Fruit fly (Drosophila melanogaster) whole organism: ENCODE results near the gene Nep2.

Experiments
- CG8478 ChIP-seq: fragments of >200 bp; optimal IDR thresholded peaks from 2 replicates; lab custom pipeline; 2018; ENCODE audit warnings: inconsistent platforms
- Dll ChIP-seq: fragments of >200 bp; optimal IDR thresholded peaks from 2 replicates; lab custom pipeline; 2017
- EcR ChIP-seq, 2 experiments: fragments of >200 bp; optimal IDR thresholded peaks; 2 replicates each; lab custom pipeline; 2017; ENCODE audit warnings: missing biosample characterization in 2 of 2, missing genetic modification characterization in 2 of 2, missing genetic modification reagents in 2 of 2
- pan ChIP-seq: fragments of >200 bp; optimal IDR thresholded peaks from 2 replicates; lab custom pipeline; 2017
- psq ChIP-seq: fragments of >200 bp; optimal IDR thresholded peaks from 2 replicates; lab custom pipeline; 2017
- usp ChIP-seq: fragments of >200 bp; optimal IDR thresholded peaks from 2 replicates; lab custom pipeline; 2017; ENCODE audit warnings: missing biosample characterization, missing genetic modification characterization, mixed read lengths

Gene Nep2

dm6 chr3R:4731828-4732657, at the start of gene Nep2:
Gene Nep2, minus strand, starts transcription at chr3R:4731878.
- TF ChIP-seq Dll (lab: Kevin White, UChicago) = no peak

DNA sequence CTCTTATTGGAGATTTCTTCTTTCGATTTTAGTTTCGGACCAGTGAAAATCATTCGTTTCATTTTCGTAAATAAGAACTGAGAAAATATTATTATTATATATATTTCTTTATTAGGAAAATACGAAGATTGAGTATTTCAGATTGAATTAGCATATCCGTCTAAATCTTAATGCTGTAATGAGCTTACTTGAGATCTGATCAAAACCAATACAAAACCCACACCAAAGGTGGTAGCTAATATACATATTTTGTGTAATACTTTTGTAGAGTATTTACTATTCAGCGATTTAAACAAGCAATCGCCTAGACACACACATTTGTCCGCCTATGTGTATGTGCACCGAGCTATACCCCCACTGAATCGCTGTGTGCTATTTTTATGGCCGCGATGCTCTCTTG, 49.0 kb upstream of the Nep2 start:
- TF ChIP-seq CG8478 (lab: Kevin White, UChicago) = no peak
- TF ChIP-seq pan (lab: Kevin White, UChicago) = no peak
- no peak for TF ChIP-seq Dll (lab: Kevin White, UChicago)
- TF ChIP-seq psq (lab: Kevin White, UChicago) = no peak
- TF ChIP-seq EcR (GFP tag; optimal IDR thresholded peaks at IDR 0.05; lab: Kevin White, UChicago) = no peak
- TF ChIP-seq usp (GFP tag; lab: Kevin White, UChicago) = no peak

DNA sequence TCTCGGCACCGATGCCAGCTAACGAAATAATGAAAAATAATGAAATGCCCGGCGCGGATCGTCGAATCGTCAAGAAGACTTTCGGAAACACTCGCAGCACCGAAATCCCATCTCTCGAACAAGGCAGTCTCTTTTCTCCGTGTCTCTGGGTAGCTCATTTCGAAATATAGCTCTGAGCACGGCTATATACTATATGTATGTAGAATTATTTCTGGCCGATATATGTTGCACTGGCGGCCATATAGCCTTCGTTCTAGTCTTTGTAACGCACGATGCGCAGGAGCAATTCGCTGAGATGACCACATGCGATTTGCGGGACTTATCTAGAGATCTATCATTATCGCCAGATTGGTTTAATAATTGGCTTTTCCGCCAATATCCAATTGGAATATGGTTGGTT, 48.6 kb upstream of the Nep2 start, which contains the start of gene CG14655:
TSS of gene CG14655 (minus strand) at position 41 of the 400 bp plus-strand sequence.
- TF ChIP-seq pan (lab: Kevin White, UChicago) (no peak), Dll (lab: Kevin White, UChicago) (no peak), psq (lab: Kevin White, UChicago) (no peak), CG8478 (lab: Kevin White, UChicago) (no peak), usp (GFP tag; lab: Kevin White, UChicago) (no peak), EcR (GFP tag; optimal IDR thresholded peaks at IDR 0.05; lab: Kevin White, UChicago) (no peak)

DNA sequence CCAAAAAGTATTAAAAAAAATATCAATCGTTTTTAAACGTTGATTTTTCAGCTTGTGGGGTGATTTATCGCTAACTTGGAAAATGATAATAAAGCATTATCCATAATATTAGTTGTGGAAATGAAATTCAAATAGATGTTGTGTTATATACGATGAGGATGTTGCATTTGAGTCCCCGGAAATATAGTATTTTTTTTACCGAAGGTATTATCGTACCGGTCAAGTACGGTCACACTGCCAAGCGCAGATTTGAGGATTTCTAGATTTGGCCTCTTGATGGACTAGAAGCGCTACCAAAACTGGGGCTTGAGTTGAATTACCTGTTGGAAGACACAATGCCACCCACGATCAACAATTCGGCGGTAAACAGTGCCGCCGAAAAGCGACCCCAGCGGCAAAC, 43.7 kb upstream of the Nep2 start:
- no peak for TF ChIP-seq usp (GFP tag; lab: Kevin White, UChicago)
- no peak for TF ChIP-seq EcR (GFP tag; optimal IDR thresholded peaks at IDR 0.05; lab: Kevin White, UChicago)
- TF ChIP-seq CG8478 (lab: Kevin White, UChicago) = no peak
- no peak for TF ChIP-seq Dll (lab: Kevin White, UChicago)
- no peak for TF ChIP-seq pan (lab: Kevin White, UChicago)
- no peak for TF ChIP-seq psq (lab: Kevin White, UChicago)

DNA sequence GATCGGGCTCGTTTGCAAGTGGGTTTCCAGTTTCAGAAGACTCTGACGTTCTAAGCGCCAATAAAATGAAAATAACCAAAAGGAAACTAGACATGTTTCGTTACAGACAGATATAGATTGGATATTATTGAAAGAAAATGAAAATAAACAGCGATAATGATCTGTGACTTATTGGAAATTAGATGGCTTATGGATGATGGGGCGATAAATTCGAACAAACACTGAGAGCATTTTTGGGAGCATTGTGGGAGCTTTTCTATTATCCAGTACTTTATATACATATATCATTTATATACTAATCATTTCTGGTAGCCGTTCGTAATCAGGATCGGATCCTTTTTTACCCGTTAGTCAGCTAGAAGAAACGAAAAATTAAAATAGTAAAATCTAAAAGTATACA, 43.3 kb upstream of the Nep2 start, which contains the start of gene CG44088:
TSS of gene CG44088 (minus strand) at position 101 of the 400 bp plus-strand sequence.
- TF ChIP-seq psq (lab: Kevin White, UChicago) = no peak
- TF ChIP-seq usp (GFP tag; lab: Kevin White, UChicago) = no peak
- TF ChIP-seq pan (lab: Kevin White, UChicago) = no peak
- no peak for TF ChIP-seq Dll (lab: Kevin White, UChicago)

dm6 chr3R:4773097-4773496, 41.4 kb upstream of the Nep2 start, which contains the start of gene CG44098:
Gene CG44098, minus strand, starts transcription at chr3R:4773197.
- TF ChIP-seq psq (lab: Kevin White, UChicago) (no peak), pan (lab: Kevin White, UChicago) (no peak), Dll (lab: Kevin White, UChicago) (no peak), CG8478 (lab: Kevin White, UChicago) (no peak), EcR (GFP tag; optimal IDR thresholded peaks at IDR 0.05; lab: Kevin White, UChicago) (no peak), usp (GFP tag; lab: Kevin White, UChicago) (no peak)

- TF ChIP-seq pan (lab: Kevin White, UChicago) (no peak), psq (lab: Kevin White, UChicago) (no peak), usp (GFP tag; lab: Kevin White, UChicago) (no peak), EcR (GFP tag; optimal IDR thresholded peaks at IDR 0.05; lab: Kevin White, UChicago) (no peak), CG8478 (lab: Kevin White, UChicago) (no peak), Dll (lab: Kevin White, UChicago) (no peak)
These were observed 39.6 kb upstream of the Nep2 start for dm6 chr3R:4771319-4771718.

DNA sequence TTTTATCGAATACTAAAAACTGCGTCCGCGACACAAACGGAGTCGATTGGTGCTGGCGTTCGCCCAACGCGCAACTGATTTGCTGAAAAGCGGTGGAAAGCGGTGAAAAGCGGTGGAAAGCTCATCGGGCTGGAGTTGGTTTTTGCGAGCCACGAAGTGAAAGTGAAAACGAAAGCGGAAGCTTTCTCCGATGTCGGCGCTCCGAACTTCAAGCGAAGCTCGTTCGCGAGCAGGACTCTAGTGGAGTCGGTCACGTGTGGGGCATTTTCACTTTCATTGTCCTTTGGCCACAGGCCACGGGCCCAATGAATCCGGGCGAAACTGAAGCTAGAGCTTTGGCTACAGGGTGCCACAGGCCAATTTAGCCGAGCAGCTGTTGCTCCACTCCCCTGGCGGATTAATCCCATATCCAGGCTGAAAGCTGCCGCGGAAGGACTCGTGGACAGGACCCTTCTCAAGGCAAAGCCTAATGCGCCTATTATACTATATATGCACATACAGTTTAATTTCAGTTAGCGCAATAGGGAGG, 37.1 kb upstream of the Nep2 start:
- TF ChIP-seq pan (lab: Kevin White, UChicago) = no peak
- TF ChIP-seq usp (GFP tag; lab: Kevin White, UChicago) = no peak
- no peak for TF ChIP-seq CG8478 (lab: Kevin White, UChicago)
- TF ChIP-seq psq (lab: Kevin White, UChicago) = no peak
- TF ChIP-seq EcR (GFP tag; optimal IDR thresholded peaks at IDR 0.05; lab: Kevin White, UChicago) = no peak
- no peak for TF ChIP-seq Dll (lab: Kevin White, UChicago)

- TF ChIP-seq EcR (GFP tag; optimal IDR thresholded peaks at IDR 0.05; lab: Kevin White, UChicago) (no peak), psq (lab: Kevin White, UChicago) (no peak), pan (lab: Kevin White, UChicago) (no peak), Dll (lab: Kevin White, UChicago) (no peak)
These were observed 29.7 kb upstream of the Nep2 start for dm6 chr3R:4761372-4761771.

DNA sequence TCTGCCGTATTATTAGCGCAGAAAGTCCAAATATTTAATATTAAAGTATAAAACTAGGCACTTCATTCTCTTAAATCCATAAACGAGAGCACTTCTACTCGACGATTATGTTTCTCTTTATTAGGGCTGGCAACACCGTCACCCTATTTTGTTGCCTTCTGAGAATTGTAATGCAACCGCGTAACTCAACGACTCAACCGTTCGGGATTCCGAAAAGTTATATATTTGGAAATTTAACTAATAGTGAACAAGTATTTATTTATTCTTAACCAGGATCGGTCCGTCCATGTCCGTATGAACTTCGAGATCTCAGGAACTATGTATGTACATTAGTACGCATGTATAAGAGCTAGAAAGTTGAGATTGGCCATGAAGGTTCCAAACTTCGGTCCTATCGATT, 18.1 kb upstream of the Nep2 start, which contains the start of gene atms:
TSS of gene atms (plus strand) at position 301 of the 400 bp plus-strand sequence.
- TF ChIP-seq psq (lab: Kevin White, UChicago) (no peak), usp (GFP tag; lab: Kevin White, UChicago) (no peak), Dll (lab: Kevin White, UChicago) (no peak), EcR (GFP tag; optimal IDR thresholded peaks at IDR 0.05; lab: Kevin White, UChicago) (no peak), CG8478 (lab: Kevin White, UChicago) (no peak), pan (lab: Kevin White, UChicago) (no peak)

DNA sequence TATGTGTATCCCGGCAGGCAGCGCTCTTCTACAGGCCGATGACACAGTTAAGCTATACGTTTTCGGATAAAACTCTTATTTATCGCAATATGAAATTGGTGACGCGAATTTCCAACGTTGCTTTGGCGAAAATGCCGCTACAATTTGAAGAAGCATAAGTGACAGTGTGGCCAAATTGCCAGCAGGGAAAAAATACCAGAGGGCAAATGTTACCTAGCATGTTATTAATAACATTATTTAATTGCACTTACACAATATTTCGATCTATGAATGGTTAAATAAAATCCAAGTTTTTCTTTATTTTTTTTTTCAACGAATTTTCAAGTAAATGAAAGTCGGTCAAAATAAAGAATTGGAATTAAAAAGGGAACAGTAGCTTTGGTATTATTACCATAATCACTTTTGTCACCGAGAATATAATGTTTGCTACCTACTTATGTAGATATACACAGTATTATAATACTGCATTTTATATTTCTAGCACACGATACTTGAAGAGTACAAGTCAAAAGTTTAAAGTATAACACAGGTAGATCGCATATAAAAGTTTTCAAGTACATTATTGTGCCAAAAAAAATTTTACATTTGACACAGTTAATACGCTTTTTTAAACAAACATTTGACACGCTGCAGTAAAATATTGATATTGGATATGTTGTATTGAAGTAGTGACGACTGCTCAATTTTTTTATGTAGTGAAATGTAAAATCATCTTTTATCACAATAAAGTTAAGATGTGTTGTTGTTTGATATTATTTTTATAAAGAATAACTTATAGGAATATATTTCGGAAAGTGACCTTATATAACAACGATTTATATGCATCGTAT, 17.4 kb upstream of the Nep2 start, which contains the start of gene tacc:
TSS of gene tacc (minus strand) at position 169 of the 830 bp plus-strand sequence.
- TF ChIP-seq psq (lab: Kevin White, UChicago) = no peak
- TF ChIP-seq Dll (lab: Kevin White, UChicago) = no peak
- no peak for TF ChIP-seq usp (GFP tag; lab: Kevin White, UChicago)
- TF ChIP-seq EcR (GFP tag; optimal IDR thresholded peaks at IDR 0.05; lab: Kevin White, UChicago) = no peak
- no peak for TF ChIP-seq CG8478 (lab: Kevin White, UChicago)
- no peak for TF ChIP-seq pan (lab: Kevin White, UChicago)
